Fruit fly (Drosophila melanogaster): ENCODE data around the gene Qsox2.

DNA sequence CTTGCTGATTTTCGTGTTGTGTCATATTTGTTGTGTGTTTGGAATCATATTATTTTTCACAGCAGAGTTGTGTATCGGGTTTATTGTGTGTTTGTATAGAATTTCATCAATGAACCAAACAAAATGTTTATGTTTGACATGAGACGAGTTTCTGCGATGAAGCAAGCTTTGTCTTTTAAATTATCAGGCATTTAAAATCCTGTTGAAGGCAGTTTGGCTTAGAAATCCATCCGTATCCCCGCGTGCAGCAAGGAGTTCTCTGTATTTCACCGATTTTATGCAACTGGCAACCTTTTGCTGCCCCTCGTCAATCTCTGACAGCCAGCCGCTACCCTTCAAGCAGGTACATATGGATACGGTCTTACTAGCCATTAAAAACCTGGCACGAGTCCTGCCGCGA, 45.7 kb upstream of the Qsox2 start, which contains the start of the genes CG6569 and Cby:
- TF ChIP-seq Clk (GFP tag; optimal IDR thresholded peaks at IDR 0.05) (no peak), kay (GFP tag; ENCODE audit: borderline replicate concordance) (no peak)

Data from whole organism, adult.